Fruit fly (Drosophila melanogaster) whole organism: ENCODE measurements around the gene skd.

Experiments
- CG8478 ChIP-seq: fragments of >200 bp; optimal IDR thresholded peaks from 2 replicates; lab custom pipeline; 2018; ENCODE audit warnings: inconsistent platforms
- Dll ChIP-seq: fragments of >200 bp; optimal IDR thresholded peaks from 2 replicates; lab custom pipeline; 2017
- EcR ChIP-seq, 2 experiments: fragments of >200 bp; optimal IDR thresholded peaks; 2 replicates each; lab custom pipeline; 2017; ENCODE audit warnings: missing biosample characterization in 2 of 2, missing genetic modification characterization in 2 of 2, missing genetic modification reagents in 2 of 2
- pan ChIP-seq: fragments of >200 bp; optimal IDR thresholded peaks from 2 replicates; lab custom pipeline; 2017
- psq ChIP-seq: fragments of >200 bp; optimal IDR thresholded peaks from 2 replicates; lab custom pipeline; 2017
- usp ChIP-seq: fragments of >200 bp; optimal IDR thresholded peaks from 2 replicates; lab custom pipeline; 2017; ENCODE audit warnings: missing biosample characterization, missing genetic modification characterization, mixed read lengths

- TF ChIP-seq pan (lab: Kevin White, UChicago) (no peak), psq (no peak), Dll (lab: Kevin White, UChicago) (no peak), EcR (GFP tag; optimal IDR thresholded peaks at IDR 0.05; lab: Kevin White, UChicago) (no peak), usp (GFP tag; lab: Kevin White, UChicago) (no peak), CG8478 (lab: Kevin White, UChicago) (no peak)
Observed at dm6 chr3L:21067553-21068157, 40.4 kb upstream of the skd start.
